Worm (Caenorhabditis elegans) whole organism, dauer: ENCODE data around the gene F21D5.7.
"Not testable (repeated sequence)": the region's sequence is repeated elsewhere in the genome, so short reads cannot be mapped to it uniquely, and the experiment has no call there.

ENCODE experiments used
- unc-62 ChIP-seq: sonication (generic microtip); optimal IDR thresholded peaks from 2 replicates; lab custom pipeline; 2017; ENCODE audit warnings: missing biosample characterization, missing genetic modification reagents, missing genetic modification characterization

F21D5.7 gene

ce11 chrIV:8743654-8744332, at the start of gene F21D5.7:
Gene F21D5.7 (minus strand): TSS chrIV:8743704.
- TF ChIP-seq unc-62 (GFP tag; lab: Kevin White, UChicago), result no peak

ce11 chrIV:8793223-8793622, 49.7 kb upstream of the F21D5.7 start:
- no peak for TF ChIP-seq unc-62 (GFP tag; lab: Kevin White, UChicago)

ce11 chrIV:8792808-8793207, 49.3 kb upstream of the F21D5.7 start, which contains the start of gene C33D9.3:
Gene C33D9.3 (minus strand): TSS chrIV:8792908.
- TF ChIP-seq unc-62 (GFP tag; lab: Kevin White, UChicago), result no peak

DNA sequence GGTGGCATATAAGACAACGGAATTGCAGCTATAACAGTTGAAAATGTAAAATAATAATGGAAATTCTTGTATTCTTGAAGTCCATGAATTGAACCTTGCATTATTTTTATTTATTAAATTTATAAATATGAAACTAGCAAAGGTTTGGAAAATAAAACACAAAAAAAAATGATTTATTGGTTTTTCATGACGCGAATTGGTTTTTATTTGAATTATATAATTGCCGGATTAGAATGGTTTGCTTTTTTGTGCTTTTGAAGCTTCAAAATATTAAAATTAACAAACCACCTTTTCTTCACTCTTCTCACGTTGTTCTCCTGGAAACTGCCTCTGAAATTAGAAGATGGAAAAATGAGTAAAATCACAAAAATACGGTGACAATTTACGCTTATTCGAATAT, 46.6 kb upstream of the F21D5.7 start, which contains the start of gene sru-35:
Gene sru-35, minus strand, starts transcription at position 101 of the 400 bp plus-strand sequence.
- no peak for TF ChIP-seq unc-62 (GFP tag; lab: Kevin White, UChicago)

ce11 chrIV:8788048-8788447, 44.5 kb upstream of the F21D5.7 start, which contains the start of gene C33D9.10:
Gene C33D9.10 (minus strand): TSS chrIV:8788148.
- TF ChIP-seq unc-62 (GFP tag; lab: Kevin White, UChicago), result not testable (repeated sequence)

ce11 chrIV:8786654-8787053, 43.1 kb upstream of the F21D5.7 start, which contains the start of gene C33D9.8:
Gene C33D9.8 (minus strand): TSS chrIV:8786752.
- no peak for TF ChIP-seq unc-62 (GFP tag; lab: Kevin White, UChicago)

DNA sequence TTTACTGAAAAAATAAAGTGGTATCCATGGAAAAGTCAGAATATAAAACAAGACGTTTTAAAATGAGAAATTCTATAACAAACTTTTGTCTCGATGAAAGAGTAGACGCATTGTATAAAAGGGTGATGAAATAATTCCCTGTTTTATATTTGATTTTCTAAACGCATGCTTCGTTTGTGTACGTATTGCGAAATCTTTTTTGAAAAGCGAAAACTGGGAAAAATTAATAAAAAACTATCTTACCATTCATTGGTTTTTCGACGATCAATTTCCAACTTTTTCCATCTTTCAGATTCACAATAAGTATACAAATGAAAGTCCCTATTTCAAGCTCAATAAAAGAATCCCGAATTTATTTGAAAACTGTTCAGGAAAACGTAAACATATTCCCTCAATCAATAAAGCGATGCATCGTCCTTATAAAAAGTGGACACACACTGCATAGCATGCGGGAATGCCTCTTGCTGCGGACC, 41.4 kb upstream of the F21D5.7 start, which contains the start of gene C33D9.13:
Gene C33D9.13, minus strand, starts transcription at position 423 of the 473 bp plus-strand sequence.
- no peak for TF ChIP-seq unc-62 (GFP tag; lab: Kevin White, UChicago)

DNA sequence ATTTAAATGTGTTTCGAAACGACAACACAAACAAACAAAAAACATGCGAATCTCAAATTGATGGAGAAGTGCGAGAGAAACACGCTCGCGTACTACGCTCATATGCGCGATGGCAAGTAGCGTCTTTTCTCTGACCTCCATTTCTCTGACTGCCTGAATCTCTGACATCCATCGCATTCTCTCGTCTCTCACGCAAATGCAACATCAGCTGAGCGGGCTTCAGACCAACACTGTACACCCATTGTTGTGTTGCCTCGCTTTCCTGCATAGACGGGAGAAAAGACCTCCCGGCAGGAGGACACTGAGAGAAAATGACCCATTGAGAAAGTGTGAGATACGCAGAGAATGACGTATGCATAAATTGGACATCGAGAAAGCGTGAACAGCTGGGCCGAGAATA, 38.7 kb upstream of the F21D5.7 start:
- TF ChIP-seq unc-62 (GFP tag; lab: Kevin White, UChicago), result no peak

ce11 chrIV:8778045-8778444, 34.5 kb upstream of the F21D5.7 start, which contains the start of gene C33D9.6:
Gene C33D9.6 (minus strand): TSS chrIV:8778145.
- TF ChIP-seq unc-62 (GFP tag; lab: Kevin White, UChicago), result no peak

ce11 chrIV:8772800-8773256, 29.3 kb upstream of the F21D5.7 start, which contains the start of gene F20C5.6:
Gene F20C5.6 (minus strand): TSS chrIV:8773206.
- no peak for TF ChIP-seq unc-62 (GFP tag; lab: Kevin White, UChicago)

DNA sequence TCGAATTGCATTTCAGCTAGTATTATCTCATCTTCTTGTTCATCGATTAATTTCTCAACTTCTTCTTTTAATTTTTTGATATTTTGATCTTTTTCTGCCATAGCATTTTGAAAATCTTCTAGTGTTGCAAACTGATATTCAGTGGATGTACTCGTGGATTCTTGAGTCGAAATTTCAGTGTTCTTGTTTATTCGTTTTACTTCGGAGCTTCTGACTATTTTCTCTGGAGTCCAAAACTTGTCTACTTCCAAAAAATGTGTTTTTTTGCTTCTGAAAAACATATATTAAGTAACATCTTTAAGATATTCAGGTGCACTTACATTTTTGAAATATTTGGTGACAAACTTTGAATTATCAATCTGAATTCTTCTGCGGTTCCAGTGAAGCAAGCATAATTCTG, 26.0 kb upstream of the F21D5.7 start, which contains the start of gene F20C5.5:
Gene F20C5.5, minus strand, starts transcription at position 101 of the 400 bp plus-strand sequence.
- no peak for TF ChIP-seq unc-62 (GFP tag; lab: Kevin White, UChicago)

DNA sequence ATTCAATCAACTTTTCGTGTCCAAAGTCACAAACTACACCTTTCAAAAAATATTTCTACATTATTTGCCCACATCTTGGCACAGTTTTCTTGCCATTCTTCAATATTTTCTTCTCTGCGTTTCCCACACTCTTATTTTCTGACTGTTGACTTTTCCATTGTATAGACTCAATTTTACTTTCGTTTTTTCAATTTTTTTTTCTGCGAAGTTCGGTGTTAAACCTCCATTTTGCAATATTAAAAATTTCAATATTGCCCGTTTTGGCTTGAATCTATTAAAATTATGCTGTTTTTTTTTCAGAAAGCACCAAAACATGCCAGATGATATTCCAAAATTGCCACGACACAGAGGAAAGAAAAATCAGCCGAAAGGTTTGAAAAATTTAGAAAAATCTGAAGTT, 21.1 kb upstream of the F21D5.7 start, which contains the start of gene cdc-50.B:
Gene cdc-50.B, plus strand, starts transcription at position 301 of the 400 bp plus-strand sequence.
- no peak for TF ChIP-seq unc-62 (GFP tag; lab: Kevin White, UChicago)

DNA sequence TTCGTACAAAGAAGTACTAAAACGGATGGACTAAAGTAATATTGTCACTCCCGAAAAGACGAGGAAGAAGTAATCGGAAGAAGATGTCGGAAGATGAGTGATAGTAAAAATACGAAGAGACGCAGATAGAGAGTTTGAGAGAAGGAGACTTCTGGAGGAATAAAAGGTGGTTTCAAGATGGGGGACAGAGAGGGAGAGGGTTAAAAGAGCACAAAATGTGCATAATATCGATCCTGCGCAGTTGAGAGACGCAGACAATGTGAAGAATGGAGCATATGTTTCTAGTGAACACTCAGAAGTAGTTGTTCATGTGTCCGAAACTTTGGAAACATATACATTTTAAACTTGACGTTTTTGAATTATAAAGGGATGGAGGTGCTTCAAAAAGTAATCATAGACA, 19.0 kb upstream of the F21D5.7 start:
- TF ChIP-seq unc-62 (GFP tag; lab: Kevin White, UChicago), result no peak

DNA sequence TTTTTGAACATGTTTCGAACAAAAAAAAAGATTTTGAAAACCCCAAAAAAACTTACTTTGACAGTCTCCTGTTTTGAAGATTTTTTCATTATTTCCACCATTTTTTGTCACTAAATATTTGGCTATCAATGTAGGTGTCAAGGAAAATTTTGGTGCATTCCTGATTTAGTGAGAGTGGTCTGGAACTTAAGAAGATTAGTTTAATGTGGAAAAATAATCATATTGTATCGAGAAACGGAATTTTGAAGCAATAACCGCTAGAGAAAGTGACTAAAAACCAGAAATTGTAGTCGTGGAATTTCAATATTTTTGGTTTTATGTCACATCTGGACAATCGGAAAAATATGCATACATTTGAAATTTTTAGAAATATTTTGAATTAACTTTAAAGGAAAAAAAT, 18.4 kb upstream of the F21D5.7 start, which contains the start of the genes F20C5.11 and klp-11:
Gene F20C5.11, minus strand, starts transcription at position 101 of the 400 bp plus-strand sequence.
Gene klp-11, minus strand, starts transcription at position 171 of the 400 bp plus-strand sequence.
- no peak for TF ChIP-seq unc-62 (GFP tag; lab: Kevin White, UChicago)

DNA sequence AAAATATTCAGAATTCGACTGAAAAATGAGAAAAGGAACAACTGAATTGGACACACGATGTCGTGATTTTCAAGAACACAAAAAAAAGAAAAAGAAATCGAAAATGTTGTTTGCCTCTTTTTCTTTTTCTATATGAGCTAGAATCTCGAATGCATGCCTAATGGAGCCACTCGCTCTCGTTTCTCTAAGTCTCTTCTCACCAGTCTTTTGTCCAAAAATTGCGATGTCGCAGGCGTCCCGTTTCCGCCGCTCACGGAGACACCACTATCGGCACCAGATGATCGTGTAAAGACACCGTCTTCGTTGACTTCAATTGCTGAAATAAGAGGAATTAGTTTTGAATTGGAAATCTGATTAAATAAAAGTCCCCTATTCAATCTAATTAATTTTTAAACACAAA, 15.1 kb upstream of the F21D5.7 start:
- no peak for TF ChIP-seq unc-62 (GFP tag; lab: Kevin White, UChicago)

DNA sequence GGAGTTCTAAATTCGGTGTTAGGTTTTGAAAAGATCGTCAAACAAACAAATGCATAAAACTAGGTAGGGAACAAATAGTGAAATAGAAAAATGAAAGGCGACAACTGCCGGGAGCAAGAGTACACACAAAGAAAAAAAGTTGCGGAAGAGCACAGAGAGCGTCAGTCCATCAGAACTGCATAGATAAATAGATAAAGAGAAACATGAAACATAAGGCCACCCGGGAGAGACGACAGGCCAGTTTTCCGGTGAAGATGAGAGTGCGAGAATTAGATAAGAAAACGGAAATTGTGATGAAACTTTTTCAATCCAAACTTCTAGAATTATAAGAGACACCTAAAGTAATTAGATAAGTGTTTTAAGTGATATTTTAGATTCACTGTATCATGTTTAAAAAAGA, 14.2 kb upstream of the F21D5.7 start:
- TF ChIP-seq unc-62 (GFP tag; lab: Kevin White, UChicago), result no peak
